Worm (Caenorhabditis elegans) whole organism, L4 larva: ENCODE data around the gene cdh-1.

Experiments used
- F37D6.2 ChIP-seq: sonication (generic microtip); optimal IDR thresholded peaks from 2 replicates; lab custom pipeline; 2016; ENCODE audit warnings: mild to moderate bottlenecking, missing genetic modification characterization, missing compliant biosample characterization
- aly-2 ChIP-seq: sonication (generic microtip); optimal IDR thresholded peaks from 2 replicates; lab custom pipeline; 2018; ENCODE audit warnings: missing biosample characterization, missing genetic modification characterization
- ama-1 ChIP-seq: fragments of 150-350 bp; optimal IDR thresholded peaks from 2 replicates; lab custom pipeline; 2014; ENCODE audit warnings: inconsistent platforms, mixed read lengths
- daf-16 ChIP-seq, 3 experiments: sonication (generic microtip); optimal IDR thresholded peaks; 2 replicates each; lab custom pipeline; 2016 to 2017; ENCODE audit warnings: missing genetic modification characterization in 3 of 3, missing genetic modification reagents in 3 of 3, mild to moderate bottlenecking in 2 of 3, missing compliant biosample characterization in 2 of 3, missing biosample characterization in 1 of 3, moderate library complexity in 1 of 3
- fkh-10 ChIP-seq: fragments of 150-350 bp; optimal IDR thresholded peaks from 2 replicates; lab custom pipeline; 2014; ENCODE audit warnings: missing biosample characterization, missing genetic modification reagents, missing genetic modification characterization
- hmg-1.1 ChIP-seq: fragments of 200-800 bp; sonication (Bioruptor generic); IDR thresholded peaks from 2 replicates; pipeline ENCODE4 v1.3.6; 2022; ENCODE audit warnings: missing genetic modification reagents, missing genetic modification characterization, missing compliant biosample characterization
- nhr-25 ChIP-seq: sonication (generic microtip); optimal IDR thresholded peaks from 2 replicates; lab custom pipeline; 2017; ENCODE audit warnings: missing genetic modification characterization, mild to moderate bottlenecking, missing compliant biosample characterization, antibody characterized with exemption, moderate library complexity, borderline replicate concordance; ENCODE audit not compliant: insufficient read depth
- set-16 ChIP-seq: fragments of 200-800 bp; sonication (Bioruptor generic); IDR thresholded peaks from 2 replicates; pipeline ENCODE4 v1.3.6; 2022; ENCODE audit warnings: missing genetic modification reagents, missing genetic modification characterization, missing compliant biosample characterization
- spr-3 ChIP-seq: fragments of 200-800 bp; sonication (Bioruptor generic); optimal IDR thresholded peaks from 2 replicates; lab custom pipeline; 2018; ENCODE audit warnings: mild to moderate bottlenecking, missing genetic modification characterization, missing compliant biosample characterization
- tra-1 ChIP-seq: fragments of 200-800 bp; sonication (Bioruptor generic); IDR thresholded peaks from 2 replicates; pipeline ENCODE4 v1.3.6; 2022; ENCODE audit warnings: missing genetic modification reagents, missing genetic modification characterization, missing compliant biosample characterization

ce11 chrIII:2910606-2911005 is at the start of gene cdh-1:
- TF ChIP-seq fkh-10 (GFP tag; lab: Kevin White, UChicago) (no peak), set-16 (GFP tag; lab: Robert Waterston, UW) (no peak), hmg-1.1 (GFP tag; lab: Robert Waterston, UW) (no peak), tra-1 (no peak), ama-1 (lab: Kevin White, UChicago) (no peak), spr-3 (GFP tag; lab: Kevin White, UChicago) (no peak), daf-16 (GFP tag; optimal IDR thresholded peaks at IDR 0.05; lab: Kevin White, UChicago) (no peak), daf-16 (tag; optimal IDR thresholded peaks at IDR 0.05; lab: Kevin White, UChicago) (no peak), aly-2 (tag; lab: Kevin White, UChicago) (no peak), F37D6.2 (tag; lab: Kevin White, UChicago) (no peak), nhr-25 (tag; lab: Kevin White, UChicago) (no peak)
